Worm (Caenorhabditis elegans) whole organism, L2 larva: ENCODE data around the gene cblc-1.

Experiments used
- C34F6.9 ChIP-seq: fragments of 150-350 bp; optimal IDR thresholded peaks from 2 replicates; lab custom pipeline; 2014; ENCODE audit warnings: missing biosample characterization, missing genetic modification characterization
- R02D3.7 ChIP-seq: fragments of 150-350 bp; optimal IDR thresholded peaks from 2 replicates; lab custom pipeline; 2014; ENCODE audit warnings: missing biosample characterization, missing genetic modification characterization
- ZK546.5 ChIP-seq: sonication (generic microtip); optimal IDR thresholded peaks from 2 replicates; lab custom pipeline; 2017; ENCODE audit warnings: missing biosample characterization, missing genetic modification characterization
- alr-1 ChIP-seq: fragments of 150-350 bp; optimal IDR thresholded peaks from 2 replicates; lab custom pipeline; 2014; ENCODE audit warnings: missing biosample characterization, missing genetic modification characterization
- aly-2 ChIP-seq: fragments of 150-350 bp; optimal IDR thresholded peaks from 2 replicates; lab custom pipeline; 2014; ENCODE audit warnings: missing biosample characterization, missing genetic modification characterization
- ama-1 ChIP-seq: fragments of 150-350 bp; optimal IDR thresholded peaks from 2 replicates; lab custom pipeline; 2018; ENCODE audit warnings: inconsistent platforms
- blmp-1 ChIP-seq: sonication (generic microtip); optimal IDR thresholded peaks from 2 replicates; lab custom pipeline; 2017; ENCODE audit warnings: missing genetic modification characterization, mild to moderate bottlenecking, missing compliant biosample characterization, antibody characterized with exemption, moderate library complexity; ENCODE audit not compliant: insufficient read depth
- ceh-16 ChIP-seq: fragments of 150-350 bp; optimal IDR thresholded peaks from 2 replicates; lab custom pipeline; 2014; ENCODE audit warnings: missing biosample characterization, missing genetic modification characterization
- ceh-82 ChIP-seq: fragments of 150-350 bp; optimal IDR thresholded peaks from 2 replicates; lab custom pipeline; 2014; ENCODE audit warnings: missing biosample characterization, missing genetic modification characterization
- crh-2 ChIP-seq: sonication (generic microtip); optimal IDR thresholded peaks from 2 replicates; lab custom pipeline; 2017; ENCODE audit warnings: missing biosample characterization, missing genetic modification characterization
- egl-27 ChIP-seq: sonication (generic microtip); optimal IDR thresholded peaks from 3 replicates; lab custom pipeline; 2017; ENCODE audit warnings: missing biosample characterization, missing genetic modification reagents, missing genetic modification characterization
- elt-1 ChIP-seq: fragments of 150-350 bp; optimal IDR thresholded peaks from 2 replicates; lab custom pipeline; 2014; ENCODE audit warnings: missing biosample characterization, missing genetic modification characterization
- elt-3 ChIP-seq: sonication (generic microtip); optimal IDR thresholded peaks from 2 replicates; lab custom pipeline; 2017; ENCODE audit warnings: missing biosample characterization, missing genetic modification characterization
- fos-1 ChIP-seq: fragments of 150-350 bp; optimal IDR thresholded peaks from 2 replicates; lab custom pipeline; 2014; ENCODE audit warnings: missing biosample characterization, missing genetic modification characterization
- gmeb-1 ChIP-seq: fragments of 150-350 bp; optimal IDR thresholded peaks from 2 replicates; lab custom pipeline; 2014; ENCODE audit warnings: missing biosample characterization, missing genetic modification characterization
- lin-11 ChIP-seq: fragments of 150-350 bp; sonication (generic microtip); optimal IDR thresholded peaks from 2 replicates; lab custom pipeline; 2014; ENCODE audit warnings: missing biosample characterization, missing genetic modification characterization, inconsistent platforms, mixed read lengths
- lin-13 ChIP-seq: fragments of 150-350 bp; optimal IDR thresholded peaks from 2 replicates; lab custom pipeline; 2014; ENCODE audit warnings: missing biosample characterization, missing genetic modification reagents, missing genetic modification characterization
- lin-39 ChIP-seq: fragments of 150-350 bp; optimal IDR thresholded peaks from 2 replicates; lab custom pipeline; 2014; ENCODE audit warnings: missing biosample characterization, missing genetic modification reagents, missing genetic modification characterization
- lsy-2 ChIP-seq, 2 experiments: fragments of 150-350 bp in 1 of 2; sonication (generic microtip) in 1 of 2; optimal IDR thresholded peaks; 2 replicates each; lab custom pipeline; 2014 to 2017; ENCODE audit warnings: missing biosample characterization in 2 of 2, missing genetic modification characterization in 2 of 2
- mab-5 ChIP-seq: fragments of 150-350 bp; optimal IDR thresholded peaks from 2 replicates; lab custom pipeline; 2014; ENCODE audit warnings: missing biosample characterization, missing genetic modification characterization
- mbf-1 ChIP-seq: sonication (generic microtip); optimal IDR thresholded peaks from 2 replicates; lab custom pipeline; 2017; ENCODE audit warnings: missing biosample characterization, missing genetic modification characterization
- mdl-1 ChIP-seq, 2 experiments: fragments of 150-350 bp in 1 of 2; sonication (generic microtip) in 1 of 2; optimal IDR thresholded peaks; 2 replicates each; lab custom pipeline; 2017; ENCODE audit warnings: missing biosample characterization in 2 of 2, missing genetic modification characterization in 2 of 2
- nhr-10 ChIP-seq: sonication (generic microtip); optimal IDR thresholded peaks from 2 replicates; lab custom pipeline; 2017; ENCODE audit warnings: missing biosample characterization, missing genetic modification characterization
- nhr-11 ChIP-seq: fragments of 150-350 bp; optimal IDR thresholded peaks from 2 replicates; lab custom pipeline; 2014; ENCODE audit warnings: missing biosample characterization, missing genetic modification characterization
- nhr-129 ChIP-seq: fragments of 150-350 bp; optimal IDR thresholded peaks from 2 replicates; lab custom pipeline; 2014; ENCODE audit warnings: missing biosample characterization, missing genetic modification characterization
- nhr-21 ChIP-seq: fragments of 150-350 bp; optimal IDR thresholded peaks from 2 replicates; lab custom pipeline; 2014; ENCODE audit warnings: missing biosample characterization, missing genetic modification characterization
- nhr-23 ChIP-seq: fragments of 150-350 bp; optimal IDR thresholded peaks from 2 replicates; lab custom pipeline; 2014; ENCODE audit warnings: missing biosample characterization, missing genetic modification reagents, missing genetic modification characterization
- nhr-237 ChIP-seq: fragments of 150-350 bp; optimal IDR thresholded peaks from 2 replicates; lab custom pipeline; 2014; ENCODE audit warnings: missing biosample characterization, missing genetic modification characterization
- nhr-25 ChIP-seq: fragments of 150-350 bp; sonication (generic microtip); optimal IDR thresholded peaks from 3 replicates; lab custom pipeline; 2014; ENCODE audit warnings: missing biosample characterization, missing genetic modification characterization
- nhr-6 ChIP-seq: fragments of 150-350 bp; optimal IDR thresholded peaks from 2 replicates; lab custom pipeline; 2014; ENCODE audit warnings: missing biosample characterization, missing genetic modification characterization
- nhr-77 ChIP-seq: fragments of 150-350 bp; optimal IDR thresholded peaks from 2 replicates; lab custom pipeline; 2014; ENCODE audit warnings: missing biosample characterization, missing genetic modification characterization
- peb-1 ChIP-seq: fragments of 150-350 bp; optimal IDR thresholded peaks from 2 replicates; lab custom pipeline; 2014; ENCODE audit warnings: missing biosample characterization, missing genetic modification characterization
- sem-4 ChIP-seq: fragments of 150-350 bp; optimal IDR thresholded peaks from 2 replicates; lab custom pipeline; 2014; ENCODE audit warnings: missing biosample characterization, missing genetic modification reagents, missing genetic modification characterization
- skn-1 ChIP-seq: sonication (generic microtip); optimal IDR thresholded peaks from 2 replicates; lab custom pipeline; 2017; ENCODE audit warnings: missing biosample characterization, missing genetic modification characterization
- sma-3 ChIP-seq: sonication (generic microtip); optimal IDR thresholded peaks from 2 replicates; lab custom pipeline; 2016; ENCODE audit warnings: missing genetic modification reagents, missing genetic modification characterization, missing compliant biosample characterization
- sma-9 ChIP-seq, 2 experiments: fragments of 150-350 bp in 1 of 2; sonication (generic microtip) in 1 of 2; optimal IDR thresholded peaks; 2 replicates each; lab custom pipeline; 2014 to 2016; ENCODE audit warnings: missing genetic modification characterization in 2 of 2, mild to moderate bottlenecking in 1 of 2, missing biosample characterization in 1 of 2, missing compliant biosample characterization in 1 of 2, missing genetic modification reagents in 1 of 2, moderate library complexity in 1 of 2
- unc-39 ChIP-seq: fragments of 150-350 bp; optimal IDR thresholded peaks from 2 replicates; lab custom pipeline; 2014; ENCODE audit warnings: missing biosample characterization, missing genetic modification characterization
- unc-55 ChIP-seq: fragments of 150-350 bp; sonication (generic microtip); optimal IDR thresholded peaks from 3 replicates; lab custom pipeline; 2014; ENCODE audit warnings: missing biosample characterization, missing genetic modification reagents, missing genetic modification characterization
- unc-62 ChIP-seq: fragments of 150-350 bp; optimal IDR thresholded peaks from 2 replicates; lab custom pipeline; 2014; ENCODE audit warnings: missing biosample characterization, missing genetic modification reagents, missing genetic modification characterization
- zag-1 ChIP-seq: fragments of 150-350 bp; optimal IDR thresholded peaks from 2 replicates; lab custom pipeline; 2014; ENCODE audit warnings: missing biosample characterization, missing genetic modification characterization
- ztf-1 ChIP-seq: fragments of 200-800 bp; sonication (Bioruptor generic); conservative IDR thresholded peaks from 2 replicates; pipeline ENCODE4 v1.3.6; 2022; ENCODE audit warnings: missing genetic modification characterization, missing compliant biosample characterization
- ztf-11 ChIP-seq: sonication (generic microtip); optimal IDR thresholded peaks from 2 replicates; lab custom pipeline; 2017; ENCODE audit warnings: missing biosample characterization, missing genetic modification characterization
- ztf-4 ChIP-seq: fragments of 150-350 bp; optimal IDR thresholded peaks from 2 replicates; lab custom pipeline; 2014; ENCODE audit warnings: missing biosample characterization, missing genetic modification characterization

Gene cblc-1

DNA sequence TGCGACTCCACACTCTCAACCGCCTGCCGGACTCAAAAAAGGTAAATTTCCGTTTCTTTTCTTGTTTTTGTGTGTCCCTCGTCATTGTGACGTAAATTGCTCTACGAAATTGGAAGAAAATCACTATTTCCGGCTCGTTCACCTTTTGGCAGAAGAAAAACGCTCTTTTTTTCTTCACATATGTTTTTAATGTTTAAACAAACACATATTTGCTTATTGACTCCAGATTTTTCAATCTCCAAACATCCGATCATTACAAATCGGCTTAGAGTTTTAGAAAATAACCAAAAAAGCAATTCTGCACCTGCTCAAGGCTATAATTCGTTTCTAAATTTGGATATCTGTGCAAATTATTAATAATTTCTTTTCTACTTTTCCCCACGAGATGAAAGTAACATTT lies 35.1 kb downstream of the cblc-1 start:
- TF ChIP-seq nhr-77 (no peak), ceh-82 (no peak), elt-1 (tag; lab: Kevin White, UChicago) (no peak), nhr-11 (tag; lab: Kevin White, UChicago) (no peak), ztf-4 (tag; lab: Kevin White, UChicago) (no peak), ztf-1 (no peak), fos-1 (tag; lab: Kevin White, UChicago) (no peak), zag-1 (tag; lab: Kevin White, UChicago) (no peak), peb-1 (tag; lab: Kevin White, UChicago) (no peak), unc-62 (GFP tag; lab: Kevin White, UChicago) (no peak), skn-1 (no peak), nhr-129 (no peak)
- TF ChIP-seq, all 48 proteins: peak for 0

- TF ChIP-seq unc-55, result no peak
- TF ChIP-seq fos-1 (tag; lab: Kevin White, UChicago), result no peak
- no peak for TF ChIP-seq sma-3 (GFP tag; lab: Kevin White, UChicago)
- no peak for TF ChIP-seq C34F6.9 (tag; lab: Kevin White, UChicago)
- TF ChIP-seq blmp-1 (tag; lab: Kevin White, UChicago), result no peak
- TF ChIP-seq peb-1 (tag; lab: Kevin White, UChicago), result no peak
- TF ChIP-seq nhr-25, result no peak
- TF ChIP-seq sem-4 (tag; lab: Kevin White, UChicago), result no peak
- TF ChIP-seq skn-1, result no peak
- TF ChIP-seq sma-9 (GFP tag; optimal IDR thresholded peaks at IDR 0.05; lab: Kevin White, UChicago), result no peak
- no peak for TF ChIP-seq sma-9 (tag; optimal IDR thresholded peaks at IDR 0.05; lab: Kevin White, UChicago)
Observed at ce11 chrII:4905331-4905730, 35.6 kb downstream of the cblc-1 start.

DNA sequence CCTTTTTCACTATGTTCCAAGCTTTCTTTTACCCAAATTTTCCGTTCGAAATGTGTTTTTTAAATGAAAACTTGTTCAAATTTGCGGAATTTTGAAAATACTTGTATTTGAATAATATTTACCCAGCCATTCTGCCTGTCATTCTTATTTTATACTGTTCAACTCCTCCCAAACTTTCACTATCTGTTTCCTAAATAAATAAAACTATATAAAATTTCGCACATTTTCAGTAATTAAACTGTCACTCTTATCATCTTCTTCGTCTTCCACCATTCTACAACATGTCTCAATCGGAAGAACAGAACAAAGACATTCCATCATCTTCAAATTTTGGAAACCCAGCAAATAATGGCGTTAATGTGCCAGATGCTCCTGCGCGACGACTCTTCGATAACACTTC lies 36.2 kb downstream of the cblc-1 start, which contains the start of gene btbd-10:
Gene btbd-10, plus strand, starts transcription at position 231 of the 400 bp plus-strand sequence.
- TF ChIP-seq nhr-23 (tag; lab: Kevin White, UChicago) (no peak), egl-27 (tag; lab: Kevin White, UChicago) (no peak), C34F6.9 (tag; lab: Kevin White, UChicago) (no peak), mab-5 (tag; lab: Kevin White, UChicago) (no peak), blmp-1 (tag; lab: Kevin White, UChicago) (no peak), peb-1 (tag; lab: Kevin White, UChicago) (no peak), nhr-10 (tag; lab: Kevin White, UChicago) (no peak), ztf-4 (tag; lab: Kevin White, UChicago) (no peak), elt-3 (tag; lab: Kevin White, UChicago) (no peak), alr-1 (no peak), mdl-1 (tag; optimal IDR thresholded peaks at IDR 0.05; lab: Kevin White, UChicago) (no peak), sma-9 (GFP tag; optimal IDR thresholded peaks at IDR 0.05; lab: Kevin White, UChicago) (no peak), sma-9 (tag; optimal IDR thresholded peaks at IDR 0.05; lab: Kevin White, UChicago) (no peak), sma-3 (GFP tag; lab: Kevin White, UChicago) (no peak), aly-2 (tag; lab: Kevin White, UChicago) (no peak), ZK546.5 (no peak), lin-11 (tag; lab: Kevin White, UChicago) (no peak), nhr-25 (no peak), gmeb-1 (tag; lab: Kevin White, UChicago) (no peak), nhr-129 (no peak)

- peak; percentile 31 for TF ChIP-seq nhr-21 (tag; lab: Kevin White, UChicago)
- TF ChIP-seq lsy-2 (tag; optimal IDR thresholded peaks at IDR 0.05; lab: Kevin White, UChicago), result peak in 1 of 2 experiments; percentile 83
- TF ChIP-seq egl-27 (tag; lab: Kevin White, UChicago), result no peak
- no peak for TF ChIP-seq nhr-10 (tag; lab: Kevin White, UChicago)
- peak; percentile 89 for TF ChIP-seq nhr-129
- no peak for TF ChIP-seq nhr-23 (tag; lab: Kevin White, UChicago)
- peak; percentile 92 for TF ChIP-seq C34F6.9 (tag; lab: Kevin White, UChicago)
- TF ChIP-seq unc-39 (tag; lab: Kevin White, UChicago), result no peak
- no peak for TF ChIP-seq lin-39
- peak; percentile 69 for TF ChIP-seq nhr-25
- no peak for TF ChIP-seq aly-2 (tag; lab: Kevin White, UChicago)
- TF ChIP-seq blmp-1 (tag; lab: Kevin White, UChicago), result no peak
- no peak for TF ChIP-seq alr-1
- TF ChIP-seq elt-3 (tag; lab: Kevin White, UChicago), result no peak
- no peak for TF ChIP-seq peb-1 (tag; lab: Kevin White, UChicago)
- TF ChIP-seq nhr-77, result no peak
- TF ChIP-seq mbf-1, result no peak
- TF ChIP-seq ama-1, result peak; percentile 59
- no peak for TF ChIP-seq ceh-16 (tag; lab: Kevin White, UChicago)
- TF ChIP-seq ztf-4 (tag; lab: Kevin White, UChicago), result peak; percentile 39
- no peak for TF ChIP-seq nhr-237 (tag; lab: Kevin White, UChicago)
- peak; percentile 93 for TF ChIP-seq unc-55
- peak; percentile 71 for TF ChIP-seq gmeb-1 (tag; lab: Kevin White, UChicago)
- TF ChIP-seq skn-1, result no peak
- TF ChIP-seq ZK546.5, result no peak
- TF ChIP-seq R02D3.7, result no peak
- peak; percentile 6 for TF ChIP-seq nhr-6 (tag; lab: Kevin White, UChicago)
- TF ChIP-seq sma-3 (GFP tag; lab: Kevin White, UChicago), result no peak
- TF ChIP-seq sma-9 (GFP tag; optimal IDR thresholded peaks at IDR 0.05; lab: Kevin White, UChicago), result peak; percentile 70
- no peak for TF ChIP-seq sma-9 (tag; optimal IDR thresholded peaks at IDR 0.05; lab: Kevin White, UChicago)
- TF ChIP-seq crh-2 (tag; lab: Kevin White, UChicago), result peak; percentile 87
- peak; percentile 38 to 59 for TF ChIP-seq mdl-1 (tag; optimal IDR thresholded peaks at IDR 0.05; lab: Kevin White, UChicago)
- TF ChIP-seq ztf-11 (tag; lab: Kevin White, UChicago), result no peak
- peak; percentile 71 for TF ChIP-seq fos-1 (tag; lab: Kevin White, UChicago)
- peak; percentile 58 for TF ChIP-seq lin-13 (GFP tag; lab: Kevin White, UChicago)
Observed at ce11 chrII:4904277-4904676, 36.7 kb downstream of the cblc-1 start.
